Fruit fly (Drosophila melanogaster): ENCODE measurements around the gene CG5892.
A peak's percentile ranks its signal among the peaks of the same experiment; 100 is the strongest.

DNA sequence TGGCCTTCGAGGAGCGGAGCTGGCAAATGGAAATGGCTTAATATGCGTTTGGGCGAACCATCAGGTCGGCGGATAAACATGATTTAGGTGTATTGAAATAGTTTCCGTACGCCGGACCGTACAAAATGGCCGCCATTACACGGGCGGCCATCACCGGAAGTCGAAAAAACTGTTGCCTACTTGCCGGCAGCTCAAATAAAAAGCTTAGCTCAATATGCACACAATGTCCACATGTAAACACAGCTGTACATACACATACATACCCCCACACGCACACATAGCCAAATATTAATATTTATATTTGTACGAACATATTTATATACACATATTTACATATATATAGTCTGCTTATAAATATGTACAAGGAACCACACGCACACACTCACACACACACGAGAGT, 20.8 kb downstream of the CG5892 start:
- TF ChIP-seq ovo (GFP tag; optimal IDR thresholded peaks at IDR 0.05): no peak
- TF ChIP-seq CG33017 (tag; optimal IDR thresholded peaks at IDR 0.05): no peak
- TF ChIP-seq kay (GFP tag; ENCODE audit: borderline replicate concordance): no peak
- peak; percentile 1 for TF ChIP-seq bab1 (GFP tag; optimal IDR thresholded peaks at IDR 0.05)
- TF ChIP-seq CG14711 (tag; optimal IDR thresholded peaks at IDR 0.05): no peak
- no peak for TF ChIP-seq Clk (GFP tag; optimal IDR thresholded peaks at IDR 0.05)
- no peak for TF ChIP-seq CG11617 (GFP tag; optimal IDR thresholded peaks at IDR 0.05)
- no peak for TF ChIP-seq cnc (optimal IDR thresholded peaks at IDR 0.05)
